Worm (Caenorhabditis elegans): ENCODE results near the gene smvt-1.

The smvt-1 gene

ce11 chrX:2565308-2565773, 16.6 kb upstream of the smvt-1 start, which contains the start of gene F52H2.15:
TSS of gene F52H2.15 (plus strand) at chrX:2565358.
- TF ChIP-seq elt-2 (tag; optimal IDR thresholded peaks at IDR 0.05) (peak; percentile 91), ceh-9 (tag; optimal IDR thresholded peaks at IDR 0.05) (no peak), C38D4.7 (GFP tag; optimal IDR thresholded peaks at IDR 0.05) (no peak), fkh-6 (tag; optimal IDR thresholded peaks at IDR 0.05) (no peak)

ce11 chrX:2564047-2564446, 15.3 kb upstream of the smvt-1 start, which contains the start of gene dhcr-24:
TSS of gene dhcr-24 (minus strand) at chrX:2564147.
- TF ChIP-seq Y22D7AL.16 (tag; optimal IDR thresholded peaks at IDR 0.05) (no peak), tbx-2 (tag; optimal IDR thresholded peaks at IDR 0.05) (no peak), pros-1 (tag; optimal IDR thresholded peaks at IDR 0.05) (no peak), gmeb-2 (tag; optimal IDR thresholded peaks at IDR 0.05) (no peak), unc-3 (GFP tag; conservative IDR thresholded peaks at IDR 0.05) (no peak), unc-3 (tag; optimal IDR thresholded peaks at IDR 0.05) (no peak), mec-3 (tag; optimal IDR thresholded peaks at IDR 0.05; ENCODE audit: borderline replicate concordance) (no peak), C08G9.2 (tag; optimal IDR thresholded peaks at IDR 0.05) (no peak), ets-4 (tag; optimal IDR thresholded peaks at IDR 0.05) (no peak), eyg-1 (tag; optimal IDR thresholded peaks at IDR 0.05) (no peak), F13H6.1 (tag; optimal IDR thresholded peaks at IDR 0.05) (no peak), lim-6 (tag; optimal IDR thresholded peaks at IDR 0.05) (no peak), hlh-30 (tag; optimal IDR thresholded peaks at IDR 0.05; ENCODE audit: insufficient read depth) (no peak), unc-42 (tag; optimal IDR thresholded peaks at IDR 0.05) (no peak), hlh-13 (GFP tag; optimal IDR thresholded peaks at IDR 0.05) (no peak)

ce11 chrX:2559979-2560378, 11.2 kb upstream of the smvt-1 start, which contains the start of gene F52H2.5:
TSS of gene F52H2.5 (minus strand) at chrX:2560079.
- TF ChIP-seq hlh-8 (tag; optimal IDR thresholded peaks at IDR 0.05), result no peak
- TF ChIP-seq nhr-11 (tag; optimal IDR thresholded peaks at IDR 0.05), result no peak
- no peak for TF ChIP-seq eyg-1 (tag; optimal IDR thresholded peaks at IDR 0.05)
- TF ChIP-seq ceh-18 (tag; optimal IDR thresholded peaks at IDR 0.05), result no peak
- no peak for TF ChIP-seq elt-2 (tag; optimal IDR thresholded peaks at IDR 0.05)
- no peak for TF ChIP-seq pax-1 (tag; optimal IDR thresholded peaks at IDR 0.05)
- no peak for TF ChIP-seq ceh-45 (GFP tag; IDR thresholded peaks at IDR 0.05)
- no peak for TF ChIP-seq K02D7.2 (tag; optimal IDR thresholded peaks at IDR 0.05)
- TF ChIP-seq gmeb-2 (tag; optimal IDR thresholded peaks at IDR 0.05), result no peak
- no peak for TF ChIP-seq fax-1 (tag; optimal IDR thresholded peaks at IDR 0.05)
- TF ChIP-seq ttx-3 (tag; optimal IDR thresholded peaks at IDR 0.05), result no peak
- no peak for TF ChIP-seq unc-3 (GFP tag; conservative IDR thresholded peaks at IDR 0.05)
- no peak for TF ChIP-seq unc-3 (tag; optimal IDR thresholded peaks at IDR 0.05)
- TF ChIP-seq ceh-22 (tag; optimal IDR thresholded peaks at IDR 0.05), result no peak

ce11 chrX:2559399-2559798, 10.6 kb upstream of the smvt-1 start:
- TF ChIP-seq C08G9.2 (tag; optimal IDR thresholded peaks at IDR 0.05) (no peak), hlh-30 (tag; optimal IDR thresholded peaks at IDR 0.05; ENCODE audit: insufficient read depth) (no peak), che-1 (tag; optimal IDR thresholded peaks at IDR 0.05) (no peak), K09A11.1 (tag; optimal IDR thresholded peaks at IDR 0.05; ENCODE audit: insufficient read depth) (no peak), ztf-16 (tag; optimal IDR thresholded peaks at IDR 0.05) (no peak), ets-4 (tag; optimal IDR thresholded peaks at IDR 0.05) (no peak), ceh-2 (tag; optimal IDR thresholded peaks at IDR 0.05) (no peak), dmd-4 (tag; optimal IDR thresholded peaks at IDR 0.05; ENCODE audit: borderline replicate concordance) (no peak), dve-1 (tag; optimal IDR thresholded peaks at IDR 0.05) (no peak), unc-3 (GFP tag; conservative IDR thresholded peaks at IDR 0.05) (no peak), unc-3 (tag; optimal IDR thresholded peaks at IDR 0.05) (no peak), pros-1 (tag; optimal IDR thresholded peaks at IDR 0.05) (no peak), ceh-34 (tag; optimal IDR thresholded peaks at IDR 0.05) (no peak), fkh-6 (tag; optimal IDR thresholded peaks at IDR 0.05) (no peak), K02D7.2 (tag; optimal IDR thresholded peaks at IDR 0.05) (no peak), hlh-15 (tag; optimal IDR thresholded peaks at IDR 0.05) (no peak), tbx-7 (tag; optimal IDR thresholded peaks at IDR 0.05) (no peak), rnt-1 (tag; optimal IDR thresholded peaks at IDR 0.05) (no peak), ttx-3 (tag; optimal IDR thresholded peaks at IDR 0.05) (no peak), hlh-6 (tag; optimal IDR thresholded peaks at IDR 0.05) (no peak), ceh-14 (tag; optimal IDR thresholded peaks at IDR 0.05) (no peak)
